Fruit fly (Drosophila melanogaster) whole organism, prepupa: ENCODE measurements around the gene Elp3.

Experiments
- Blimp-1 ChIP-seq: fragments of 200-800 bp; sonication (Bioruptor generic); optimal IDR thresholded peaks from 3 replicates; lab custom pipeline; 2017; ENCODE audit warnings: missing biosample characterization, missing genetic modification characterization, mild to moderate bottlenecking, moderate library complexity, missing genetic modification reagents
- CG10631 ChIP-seq: fragments of 200-800 bp; sonication (Bioruptor generic); optimal IDR thresholded peaks from 2 replicates; lab custom pipeline; 2016; ENCODE audit warnings: missing biosample characterization, missing genetic modification characterization
- CG10669 ChIP-seq: fragments of 200-800 bp; sonication (Bioruptor generic); optimal IDR thresholded peaks from 3 replicates; lab custom pipeline; 2018; ENCODE audit warnings: missing biosample characterization, mild to moderate bottlenecking, missing genetic modification characterization, moderate library complexity
- CG11294 ChIP-seq: fragments of 200-800 bp; sonication (Bioruptor generic); IDR thresholded peaks from 2 replicates; pipeline ENCODE4 v1.3.6; 2022; ENCODE audit warnings: missing biosample characterization, missing genetic modification characterization
- CG11762 ChIP-seq: fragments of 200-800 bp; sonication (Bioruptor generic); optimal IDR thresholded peaks from 3 replicates; lab custom pipeline; 2016; ENCODE audit warnings: missing biosample characterization, missing genetic modification characterization; ENCODE audit not compliant: insufficient read depth
- CG1621 ChIP-seq: fragments of 200-800 bp; sonication (Bioruptor generic); optimal IDR thresholded peaks from 3 replicates; lab custom pipeline; 2018; ENCODE audit warnings: missing biosample characterization, mild to moderate bottlenecking, missing genetic modification characterization
- CG16779 ChIP-seq: fragments of 200-800 bp; sonication (Bioruptor generic); optimal IDR thresholded peaks from 3 replicates; lab custom pipeline; 2017; ENCODE audit warnings: missing biosample characterization, mild to moderate bottlenecking, missing genetic modification characterization
- CG3032 ChIP-seq: fragments of 200-800 bp; optimal IDR thresholded peaks from 2 replicates; lab custom pipeline; 2019; ENCODE audit warnings: missing biosample characterization, mild to moderate bottlenecking, missing genetic modification characterization, moderate library complexity
- CG31627 ChIP-seq: fragments of 200-800 bp; sonication (Bioruptor generic); optimal IDR thresholded peaks from 3 replicates; lab custom pipeline; 2016; ENCODE audit warnings: missing biosample characterization, missing genetic modification characterization
- CG34406 ChIP-seq: fragments of 200-800 bp; sonication (Bioruptor generic); optimal IDR thresholded peaks from 3 replicates; lab custom pipeline; 2016; ENCODE audit warnings: missing biosample characterization, missing genetic modification characterization
- CG3919 ChIP-seq: fragments of 200-800 bp; sonication (Bioruptor generic); optimal IDR thresholded peaks from 3 replicates; lab custom pipeline; 2016; ENCODE audit warnings: missing biosample characterization, missing genetic modification characterization
- CG6163 ChIP-seq: fragments of 200-800 bp; sonication (Bioruptor generic); IDR thresholded peaks from 3 replicates; pipeline ENCODE4 v1.3.6; 2022; ENCODE audit warnings: missing biosample characterization, missing genetic modification characterization
- CG6276 ChIP-seq: fragments of 200-800 bp; sonication (Bioruptor generic); optimal IDR thresholded peaks from 2 replicates; lab custom pipeline; 2017; ENCODE audit warnings: missing biosample characterization, mild to moderate bottlenecking, missing genetic modification characterization
- CG6808 ChIP-seq: fragments of 200-800 bp; sonication (Bioruptor generic); optimal IDR thresholded peaks from 3 replicates; lab custom pipeline; 2017; ENCODE audit warnings: missing biosample characterization, missing genetic modification characterization, mild to moderate bottlenecking, moderate library complexity, missing genetic modification reagents
- CG6854 ChIP-seq: fragments of 200-800 bp; sonication (Bioruptor generic); optimal IDR thresholded peaks from 2 replicates; lab custom pipeline; 2017; ENCODE audit warnings: missing biosample characterization, mild to moderate bottlenecking, missing genetic modification characterization
- CG7368 ChIP-seq: fragments of 200-800 bp; sonication (Bioruptor generic); optimal IDR thresholded peaks from 3 replicates; lab custom pipeline; 2016; ENCODE audit warnings: missing biosample characterization, missing genetic modification characterization
- CG8119 ChIP-seq: fragments of 200-800 bp; sonication (Bioruptor generic); IDR thresholded peaks from 3 replicates; pipeline ENCODE4 v1.3.6; 2022; ENCODE audit warnings: missing biosample characterization, missing genetic modification characterization
- CG8319 ChIP-seq: fragments of 200-800 bp; sonication (Bioruptor generic); optimal IDR thresholded peaks from 3 replicates; lab custom pipeline; 2016; ENCODE audit warnings: missing biosample characterization, missing genetic modification characterization
- CG8632 ChIP-seq: fragments of 200-800 bp; sonication (Bioruptor generic); optimal IDR thresholded peaks from 3 replicates; lab custom pipeline; 2016; ENCODE audit warnings: missing biosample characterization, missing genetic modification characterization
- CG9139 ChIP-seq: fragments of 200-800 bp; sonication (Bioruptor generic); optimal IDR thresholded peaks from 3 replicates; lab custom pipeline; 2017; ENCODE audit warnings: missing biosample characterization, mild to moderate bottlenecking, missing genetic modification characterization
- Eip78C ChIP-seq: fragments of 200-800 bp; sonication (Bioruptor generic); peaks from one replicate; lab custom pipeline; 2016; ENCODE audit warnings: missing biosample characterization, missing genetic modification characterization
- Ets21C ChIP-seq: fragments of 200-800 bp; sonication (Bioruptor generic); optimal IDR thresholded peaks from 3 replicates; lab custom pipeline; 2016; ENCODE audit warnings: missing biosample characterization, missing genetic modification characterization
- Hr39 ChIP-seq: fragments of 200-800 bp; sonication (Bioruptor generic); optimal IDR thresholded peaks from 2 replicates; lab custom pipeline; 2016; ENCODE audit warnings: missing biosample characterization, missing genetic modification characterization
- Hr4 ChIP-seq: fragments of 200-800 bp; sonication (Bioruptor generic); optimal IDR thresholded peaks from 3 replicates; lab custom pipeline; 2016; ENCODE audit warnings: missing biosample characterization, missing genetic modification characterization
- Lpt ChIP-seq: fragments of 200-800 bp; sonication (Bioruptor generic); optimal IDR thresholded peaks from 3 replicates; lab custom pipeline; 2016; ENCODE audit warnings: missing biosample characterization, missing genetic modification characterization
- OdsH ChIP-seq: fragments of 200-800 bp; sonication (Bioruptor generic); optimal IDR thresholded peaks from 3 replicates; lab custom pipeline; 2016; ENCODE audit warnings: missing biosample characterization, missing genetic modification characterization
- Sox102F ChIP-seq: fragments of 200-800 bp; sonication (Bioruptor generic); optimal IDR thresholded peaks from 2 replicates; lab custom pipeline; 2016; ENCODE audit warnings: missing biosample characterization, mild to moderate bottlenecking, missing genetic modification characterization
- Sox14 ChIP-seq: fragments of 200-800 bp; sonication (Bioruptor generic); optimal IDR thresholded peaks from 3 replicates; lab custom pipeline; 2016; ENCODE audit warnings: missing biosample characterization, missing genetic modification characterization
- Sox15 ChIP-seq: fragments of 200-800 bp; sonication (Bioruptor generic); optimal IDR thresholded peaks from 3 replicates; lab custom pipeline; 2016; ENCODE audit warnings: missing biosample characterization, missing genetic modification characterization
- achi ChIP-seq: fragments of 200-800 bp; sonication (Bioruptor generic); optimal IDR thresholded peaks from 3 replicates; lab custom pipeline; 2016; ENCODE audit warnings: missing biosample characterization, missing genetic modification characterization
- acj6 ChIP-seq: fragments of 200-800 bp; sonication (Bioruptor generic); optimal IDR thresholded peaks from 3 replicates; lab custom pipeline; 2016; ENCODE audit warnings: missing biosample characterization, missing genetic modification characterization
- cyc ChIP-seq: fragments of 200-800 bp; sonication (Bioruptor generic); optimal IDR thresholded peaks from 3 replicates; lab custom pipeline; 2016; ENCODE audit warnings: missing biosample characterization, missing genetic modification characterization
- dac ChIP-seq: fragments of 200-800 bp; sonication (Bioruptor generic); optimal IDR thresholded peaks from 2 replicates; lab custom pipeline; 2017; ENCODE audit warnings: missing biosample characterization, mild to moderate bottlenecking, missing genetic modification characterization
- fd59A ChIP-seq: fragments of 200-800 bp; sonication (Bioruptor generic); optimal IDR thresholded peaks from 2 replicates; lab custom pipeline; 2017; ENCODE audit warnings: missing biosample characterization, mild to moderate bottlenecking, missing genetic modification characterization, missing genetic modification reagents
- fkh ChIP-seq: fragments of 200-800 bp; sonication (Bioruptor generic); optimal IDR thresholded peaks from 3 replicates; lab custom pipeline; 2017; ENCODE audit warnings: missing biosample characterization, mild to moderate bottlenecking, missing genetic modification characterization, moderate library complexity
- salr ChIP-seq, 2 experiments: fragments of 200-800 bp; sonication (Bioruptor generic); optimal IDR thresholded peaks; 3 replicates each; lab custom pipeline; 2016 to 2018; ENCODE audit warnings: missing biosample characterization in 2 of 2, missing genetic modification characterization in 2 of 2, mild to moderate bottlenecking in 1 of 2
- spab ChIP-seq: fragments of 200-800 bp; sonication (Bioruptor generic); optimal IDR thresholded peaks from 2 replicates; lab custom pipeline; 2017; ENCODE audit warnings: missing biosample characterization, mild to moderate bottlenecking, missing genetic modification characterization, missing genetic modification reagents
- ss ChIP-seq, 2 experiments: fragments of 200-800 bp; sonication (Bioruptor generic); optimal IDR thresholded peaks; 2 replicates in 1 of 2; 3 replicates in 1 of 2; lab custom pipeline; 2017 to 2018; ENCODE audit warnings: mild to moderate bottlenecking in 2 of 2, missing biosample characterization in 2 of 2, missing genetic modification characterization in 2 of 2, moderate library complexity in 1 of 2
- svp ChIP-seq: fragments of 200-800 bp; sonication (Bioruptor generic); peaks from one replicate; lab custom pipeline; 2016; ENCODE audit warnings: missing biosample characterization, missing genetic modification characterization
- topi ChIP-seq: fragments of 200-800 bp; sonication (Bioruptor generic); optimal IDR thresholded peaks from 3 replicates; lab custom pipeline; 2016; ENCODE audit warnings: missing biosample characterization, missing genetic modification characterization
- vri ChIP-seq: fragments of 200-800 bp; sonication (Bioruptor generic); optimal IDR thresholded peaks from 3 replicates; lab custom pipeline; 2016; ENCODE audit warnings: missing biosample characterization, mild to moderate bottlenecking, missing genetic modification characterization

Elp3 gene

DNA sequence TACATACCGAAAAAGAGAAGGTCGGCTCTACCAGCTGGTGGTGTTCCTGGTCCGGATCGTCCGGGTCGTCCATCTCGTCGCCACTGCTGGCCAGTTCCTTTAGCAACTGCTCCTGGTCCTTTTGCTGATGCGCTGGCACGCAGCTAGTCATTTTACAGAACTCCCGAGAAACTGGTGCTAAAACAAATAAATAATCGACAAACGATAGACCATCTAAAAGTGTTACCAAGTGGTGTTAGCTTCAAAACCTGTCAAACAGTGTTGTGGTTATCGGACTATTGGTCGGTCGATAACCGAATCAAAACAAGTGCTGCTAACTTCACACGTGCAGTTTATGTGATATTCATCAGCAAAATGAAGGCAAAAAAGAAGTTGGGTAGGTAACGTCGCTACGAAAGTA is at the start of gene Elp3, which contains the start of gene morgue:
Gene Elp3, plus strand, starts transcription at position 276 of the 400 bp plus-strand sequence.
Gene morgue, minus strand, starts transcription at position 224 of the 400 bp plus-strand sequence.
- TF ChIP-seq CG1621 (tag; lab: Kevin White, UChicago) = no peak
- TF ChIP-seq CG6808 (GFP tag; lab: Kevin White, UChicago) = no peak
- TF ChIP-seq fkh = peak; percentile 77
- peak; percentile 20 for TF ChIP-seq CG6854 (GFP tag; lab: Kevin White, UChicago)
- TF ChIP-seq CG16779 (tag; lab: Kevin White, UChicago) = no peak
- no peak for TF ChIP-seq Eip78C (GFP tag; lab: Kevin White, UChicago)

DNA sequence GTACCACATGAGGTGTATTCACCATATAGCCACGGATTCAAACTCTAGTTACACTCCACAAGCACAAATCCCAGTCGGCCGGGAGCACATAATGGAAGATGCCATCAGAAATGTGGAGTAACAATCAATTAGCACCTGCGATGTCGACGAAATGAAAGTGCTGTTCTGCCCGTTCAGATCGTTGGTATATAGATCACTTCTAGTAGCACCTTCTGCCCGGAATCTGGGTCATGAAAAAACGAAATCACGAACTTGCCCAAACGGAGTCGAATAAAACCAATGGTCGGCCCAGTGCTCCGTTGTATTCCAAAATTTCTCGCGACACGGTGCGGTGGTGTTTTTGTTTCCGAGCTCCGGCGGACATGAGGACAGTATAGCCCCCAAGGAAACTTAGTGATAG is 43.9 kb upstream of the Elp3 start, which contains the start of gene CG33003:
Gene CG33003, plus strand, starts transcription at position 301 of the 400 bp plus-strand sequence.
- TF ChIP-seq CG6276 (no peak), CG31627 (GFP tag; lab: Kevin White, UChicago) (no peak), CG11294 (GFP tag; lab: Robert Waterston, UW) (no peak), CG8319 (GFP tag; lab: Kevin White, UChicago) (no peak), svp (no peak), Blimp-1 (GFP tag; lab: Kevin White, UChicago) (no peak), OdsH (GFP tag; lab: Kevin White, UChicago) (no peak), vri (GFP tag; lab: Kevin White, UChicago) (no peak), cyc (GFP tag; lab: Kevin White, UChicago) (no peak), Lpt (GFP tag; lab: Kevin White, UChicago) (no peak), CG7368 (GFP tag; lab: Kevin White, UChicago) (no peak), Eip78C (GFP tag; lab: Kevin White, UChicago) (no peak), CG8119 (GFP tag; lab: Robert Waterston, UW) (no peak), dac (GFP tag; lab: Kevin White, UChicago) (no peak), CG3032 (tag; lab: Kevin White, UChicago) (no peak), Hr39 (GFP tag; lab: Kevin White, UChicago) (no peak), achi (GFP tag; lab: Kevin White, UChicago) (no peak), CG8632 (no peak), CG16779 (tag; lab: Kevin White, UChicago) (no peak), CG10669 (GFP tag; lab: Kevin White, UChicago) (no peak)

DNA sequence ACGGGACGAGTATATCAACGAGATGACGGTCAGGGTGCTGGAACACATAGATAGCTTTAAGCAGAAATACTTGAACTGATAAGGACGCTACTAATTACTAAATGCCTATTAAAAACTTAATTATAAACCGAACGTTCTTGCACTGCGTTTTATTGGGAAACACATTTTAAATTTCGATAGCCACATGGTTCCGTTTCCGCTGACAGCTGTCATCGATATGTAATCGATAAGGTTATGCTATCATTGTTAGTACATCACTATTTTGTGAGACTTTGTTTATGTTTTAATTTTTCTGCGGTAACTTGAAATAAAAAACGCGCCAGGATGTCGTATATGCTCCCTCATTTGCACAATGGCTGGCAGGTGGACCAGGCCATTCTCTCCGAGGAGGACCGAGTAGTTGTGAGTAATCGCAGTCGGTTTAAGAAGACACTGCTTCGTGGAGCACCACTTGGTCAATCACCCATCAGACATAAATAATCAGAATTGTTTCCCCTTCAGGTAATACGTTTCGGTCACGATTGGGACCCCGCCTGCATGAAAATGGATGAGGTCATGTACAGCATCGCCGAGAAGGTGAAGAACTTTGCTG is 41.4 kb upstream of the Elp3 start, which contains the start of gene Dim1:
Gene Dim1, plus strand, starts transcription at position 239 of the 592 bp plus-strand sequence.
- TF ChIP-seq CG34406 (GFP tag; lab: Kevin White, UChicago) = peak; percentile 59
- peak; percentile 40 for TF ChIP-seq achi (GFP tag; lab: Kevin White, UChicago)
- TF ChIP-seq CG7368 (GFP tag; lab: Kevin White, UChicago) = no peak
- peak; percentile 61 for TF ChIP-seq CG6163 (GFP tag; lab: Robert Waterston, UW)
- TF ChIP-seq CG9139 (GFP tag; lab: Kevin White, UChicago) = peak; percentile 43

DNA sequence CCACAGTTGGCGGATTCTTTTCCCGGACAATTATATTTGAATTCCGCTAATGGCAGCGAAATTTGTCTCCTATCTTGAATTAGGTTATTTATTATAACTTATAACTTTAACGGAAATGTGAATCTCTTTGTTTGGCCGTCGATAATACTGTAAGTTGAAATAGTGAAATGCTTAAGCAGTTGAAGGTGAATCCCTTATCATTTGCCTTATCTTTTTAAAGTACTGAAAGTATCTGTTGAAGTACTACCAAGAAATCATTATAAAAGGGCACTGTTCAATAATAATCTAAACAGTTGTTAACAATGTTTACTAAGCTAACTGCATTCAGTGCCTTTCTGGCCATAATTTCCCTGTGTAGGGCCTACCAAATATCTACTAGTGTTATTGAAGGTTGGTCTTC is 33.7 kb upstream of the Elp3 start, which contains the start of gene CG43055:
Gene CG43055, plus strand, starts transcription at position 301 of the 400 bp plus-strand sequence.
- TF ChIP-seq CG8319 (GFP tag; lab: Kevin White, UChicago) (no peak), CG31627 (GFP tag; lab: Kevin White, UChicago) (no peak), fkh (no peak), CG16779 (tag; lab: Kevin White, UChicago) (no peak), Blimp-1 (GFP tag; lab: Kevin White, UChicago) (no peak), Hr39 (GFP tag; lab: Kevin White, UChicago) (no peak)

DNA sequence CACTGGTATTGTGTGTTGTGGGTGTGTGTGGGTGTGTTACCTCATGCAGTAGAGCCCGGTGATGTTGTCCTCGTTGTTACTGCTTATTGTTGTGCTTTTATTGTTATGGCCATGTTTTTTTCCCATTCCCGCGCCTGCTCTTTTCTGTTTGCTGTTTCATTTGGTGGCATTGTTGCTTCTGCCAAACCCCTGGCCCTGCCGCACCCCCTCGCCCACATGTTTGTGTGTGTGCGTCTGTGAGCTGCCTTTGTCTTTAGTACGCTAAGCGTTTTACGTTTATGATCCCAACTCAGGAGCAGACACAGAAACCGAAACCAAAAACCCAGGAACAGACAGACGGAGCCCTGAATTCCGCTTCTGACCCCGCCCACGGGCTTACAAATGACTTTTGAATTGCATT is 30.5 kb upstream of the Elp3 start:
- TF ChIP-seq Ets21C (no peak), Sox14 (GFP tag; lab: Kevin White, UChicago) (no peak), CG1621 (tag; lab: Kevin White, UChicago) (no peak), fd59A (GFP tag; lab: Kevin White, UChicago) (no peak), Sox102F (GFP tag; lab: Kevin White, UChicago) (no peak), Sox15 (GFP tag; lab: Kevin White, UChicago) (no peak), acj6 (no peak), Hr4 (GFP tag; lab: Kevin White, UChicago) (no peak), CG11762 (GFP tag; lab: Kevin White, UChicago) (no peak), ss (GFP tag; optimal IDR thresholded peaks at IDR 0.05; lab: Kevin White, UChicago) (no peak), CG3919 (no peak), topi (GFP tag; lab: Kevin White, UChicago) (no peak), svp (no peak), salr (GFP tag; optimal IDR thresholded peaks at IDR 0.05; lab: Kevin White, UChicago) (no peak), spab (GFP tag; lab: Kevin White, UChicago) (no peak), CG10631 (GFP tag; lab: Kevin White, UChicago) (no peak)
